Worm (Caenorhabditis elegans) whole organism, young adult: Measurements from ENCODE around the gene F58E6.11.
A peak's percentile ranks its signal among the peaks of the same experiment; 100 is the strongest.

ENCODE experiments used
- B0019.2 ChIP-seq: fragments of 200-800 bp; sonication (Bioruptor generic); conservative IDR thresholded peaks from 2 replicates; pipeline ENCODE4 v1.3.6; 2022; ENCODE audit warnings: missing genetic modification reagents, missing genetic modification characterization, missing compliant biosample characterization
- B0261.1 ChIP-seq: sonication (generic microtip); optimal IDR thresholded peaks from 2 replicates; lab custom pipeline; 2016; ENCODE audit warnings: mild to moderate bottlenecking, missing genetic modification characterization, moderate library complexity, missing compliant biosample characterization
- F22D6.2 ChIP-seq: sonication (generic microtip); optimal IDR thresholded peaks from 2 replicates; lab custom pipeline; 2016; ENCODE audit warnings: mild to moderate bottlenecking, missing genetic modification characterization, missing compliant biosample characterization
- F39B2.1 ChIP-seq: fragments of 200-800 bp; sonication (Bioruptor generic); IDR thresholded peaks from 2 replicates; pipeline ENCODE4 v1.3.6; 2022; ENCODE audit warnings: missing genetic modification reagents, missing genetic modification characterization, missing compliant biosample characterization
- F49E8.2 ChIP-seq: sonication (generic microtip); optimal IDR thresholded peaks from 3 replicates; lab custom pipeline; 2017; ENCODE audit warnings: missing genetic modification characterization, mild to moderate bottlenecking, missing compliant biosample characterization, antibody characterized with exemption, moderate library complexity; ENCODE audit not compliant: insufficient read depth
- K11D2.4 ChIP-seq: fragments of 200-800 bp; sonication (Bioruptor generic); IDR thresholded peaks from 2 replicates; pipeline ENCODE4 v1.3.6; 2022; ENCODE audit warnings: missing genetic modification reagents, missing genetic modification characterization, missing compliant biosample characterization
- Y67H2A.10 ChIP-seq: fragments of 200-800 bp; sonication (Bioruptor generic); conservative IDR thresholded peaks from 2 replicates; pipeline ENCODE4 v1.3.6; 2022; ENCODE audit warnings: missing genetic modification reagents, missing genetic modification characterization, missing compliant biosample characterization
- ZK185.1 ChIP-seq: sonication (generic microtip); optimal IDR thresholded peaks from 2 replicates; lab custom pipeline; 2016; ENCODE audit warnings: mild to moderate bottlenecking, missing genetic modification characterization, missing compliant biosample characterization; ENCODE audit not compliant: poor library complexity, severe bottlenecking
- aptf-3 ChIP-seq: fragments of 200-800 bp; sonication (Bioruptor generic); IDR thresholded peaks from 2 replicates; pipeline ENCODE4 v1.3.6; 2022; ENCODE audit warnings: missing genetic modification characterization, missing compliant biosample characterization
- bed-1 ChIP-seq: fragments of 200-800 bp; sonication (Bioruptor generic); IDR thresholded peaks from 2 replicates; pipeline ENCODE4 v1.3.6; 2022; ENCODE audit warnings: missing genetic modification reagents, missing genetic modification characterization, missing compliant biosample characterization
- cebp-1 ChIP-seq, 2 experiments: fragments of 200-800 bp in 1 of 2; sonication (Bioruptor generic) in 1 of 2; sonication (generic microtip) in 1 of 2; IDR thresholded peaks in 1 of 2; optimal IDR thresholded peaks in 1 of 2; 2 replicates each; pipeline versions ENCODE4 v1.3.6 to Lab custom; 2017 to 2022; ENCODE audit warnings: missing compliant biosample characterization in 2 of 2, missing genetic modification characterization in 2 of 2, mild to moderate bottlenecking in 1 of 2, missing genetic modification reagents in 1 of 2, moderate library complexity in 1 of 2
- ceh-40 ChIP-seq: fragments of 200-800 bp; sonication (Bioruptor generic); IDR thresholded peaks from 2 replicates; pipeline ENCODE4 v1.3.6; 2022; ENCODE audit warnings: missing genetic modification characterization, missing compliant biosample characterization
- ceh-58 ChIP-seq: fragments of 200-800 bp; sonication (Bioruptor generic); IDR thresholded peaks from 2 replicates; pipeline ENCODE4 v1.3.6; 2022; ENCODE audit warnings: missing genetic modification characterization, missing compliant biosample characterization
- ceh-79 ChIP-seq: sonication (generic microtip); optimal IDR thresholded peaks from 2 replicates; lab custom pipeline; 2017; ENCODE audit warnings: mild to moderate bottlenecking, missing genetic modification characterization, missing compliant biosample characterization
- ceh-91 ChIP-seq: fragments of 200-800 bp; sonication (Bioruptor generic); IDR thresholded peaks from 2 replicates; pipeline ENCODE4 v1.3.6; 2022; ENCODE audit warnings: missing genetic modification reagents, missing genetic modification characterization, missing compliant biosample characterization
- dox-1 ChIP-seq: fragments of 200-800 bp; sonication (Bioruptor generic); IDR thresholded peaks from 2 replicates; pipeline ENCODE4 v1.3.6; 2022; ENCODE audit warnings: missing genetic modification reagents, missing genetic modification characterization, missing compliant biosample characterization
- efl-1 ChIP-seq: fragments of 150-350 bp; optimal IDR thresholded peaks from 2 replicates; lab custom pipeline; 2014; ENCODE audit warnings: missing biosample characterization, missing genetic modification reagents, missing genetic modification characterization
- fkh-3 ChIP-seq: sonication (generic microtip); optimal IDR thresholded peaks from 2 replicates; lab custom pipeline; 2016; ENCODE audit warnings: mild to moderate bottlenecking, missing genetic modification characterization, missing compliant biosample characterization
- gei-17 ChIP-seq: fragments of 200-800 bp; sonication (Bioruptor generic); optimal IDR thresholded peaks from 2 replicates; lab custom pipeline; 2018; ENCODE audit warnings: mild to moderate bottlenecking, missing genetic modification characterization, missing compliant biosample characterization
- hlh-12 ChIP-seq: sonication (generic microtip); optimal IDR thresholded peaks from 2 replicates; lab custom pipeline; 2016; ENCODE audit warnings: missing genetic modification characterization, missing compliant biosample characterization
- hmg-20 ChIP-seq: fragments of 200-800 bp; sonication (Bioruptor generic); IDR thresholded peaks from 2 replicates; pipeline ENCODE4 v1.3.6; 2022; ENCODE audit warnings: missing genetic modification reagents, missing genetic modification characterization, missing compliant biosample characterization
- let-526 ChIP-seq: fragments of 200-800 bp; sonication (Bioruptor generic); IDR thresholded peaks from 2 replicates; pipeline ENCODE4 v1.3.6; 2022; ENCODE audit warnings: missing genetic modification reagents, missing genetic modification characterization, missing compliant biosample characterization
- let-607 ChIP-seq, 2 experiments: fragments of 200-800 bp in 1 of 2; sonication (Bioruptor generic) in 1 of 2; sonication (generic microtip) in 1 of 2; optimal IDR thresholded peaks; 2 replicates each; lab custom pipeline; 2016 to 2018; ENCODE audit warnings: mild to moderate bottlenecking in 2 of 2, missing compliant biosample characterization in 2 of 2, missing genetic modification characterization in 2 of 2, moderate library complexity in 2 of 2, missing genotype in 1 of 2
- lin-26 ChIP-seq: fragments of 200-800 bp; sonication (Bioruptor generic); IDR thresholded peaks from 2 replicates; pipeline ENCODE4 v1.3.6; 2022; ENCODE audit warnings: missing genetic modification reagents, missing genetic modification characterization, missing compliant biosample characterization
- lsl-1 ChIP-seq: fragments of 200-800 bp; sonication (Bioruptor generic); optimal IDR thresholded peaks from 2 replicates; lab custom pipeline; 2018; ENCODE audit warnings: mild to moderate bottlenecking, missing genetic modification characterization, moderate library complexity, missing compliant biosample characterization
- madf-10 ChIP-seq: sonication (generic microtip); optimal IDR thresholded peaks from 2 replicates; lab custom pipeline; 2016; ENCODE audit warnings: mild to moderate bottlenecking, missing genetic modification characterization, missing compliant biosample characterization
- madf-6 ChIP-seq: fragments of 200-800 bp; sonication (Bioruptor generic); IDR thresholded peaks from 2 replicates; pipeline ENCODE4 v1.3.6; 2022; ENCODE audit warnings: missing genetic modification reagents, missing genetic modification characterization, missing compliant biosample characterization
- mes-4 ChIP-seq: sonication (generic microtip); optimal IDR thresholded peaks from 2 replicates; lab custom pipeline; 2016; ENCODE audit warnings: missing genotype, missing genetic modification characterization, missing compliant biosample characterization
- nhr-120 ChIP-seq: fragments of 200-800 bp; sonication (Bioruptor generic); IDR thresholded peaks from 2 replicates; pipeline ENCODE4 v1.3.6; 2022; ENCODE audit warnings: missing genetic modification characterization, missing compliant biosample characterization
- nhr-179 ChIP-seq: sonication (generic microtip); optimal IDR thresholded peaks from 2 replicates; lab custom pipeline; 2016; ENCODE audit warnings: mild to moderate bottlenecking, missing genetic modification characterization, missing compliant biosample characterization
- nhr-27 ChIP-seq: fragments of 200-800 bp; sonication (Bioruptor generic); optimal IDR thresholded peaks from 2 replicates; lab custom pipeline; 2018; ENCODE audit warnings: mild to moderate bottlenecking, missing genetic modification characterization, moderate library complexity, missing compliant biosample characterization
- nhr-80 ChIP-seq: sonication (generic microtip); optimal IDR thresholded peaks from 2 replicates; lab custom pipeline; 2016; ENCODE audit warnings: missing genetic modification characterization, missing compliant biosample characterization
- nhr-90 ChIP-seq: sonication (generic microtip); optimal IDR thresholded peaks from 2 replicates; lab custom pipeline; 2016; ENCODE audit warnings: missing genotype, mild to moderate bottlenecking, missing genetic modification characterization, missing compliant biosample characterization
- pbrm-1 ChIP-seq: fragments of 200-800 bp; sonication (Bioruptor generic); IDR thresholded peaks from 2 replicates; pipeline ENCODE4 v1.3.6; 2022; ENCODE audit warnings: missing genetic modification reagents, missing genetic modification characterization, missing compliant biosample characterization
- rec-8 ChIP-seq, 2 experiments: sonication (generic microtip); optimal IDR thresholded peaks; 2 replicates each; lab custom pipeline; 2016; ENCODE audit warnings: mild to moderate bottlenecking in 2 of 2, missing genetic modification characterization in 2 of 2, missing genetic modification reagents in 2 of 2, missing genotype in 2 of 2, missing biosample characterization in 1 of 2, missing compliant biosample characterization in 1 of 2, moderate library complexity in 1 of 2
- repo-1 ChIP-seq: sonication (generic microtip); optimal IDR thresholded peaks from 2 replicates; lab custom pipeline; 2017; ENCODE audit warnings: mild to moderate bottlenecking, missing genetic modification characterization, missing compliant biosample characterization
- snpc-3.4 ChIP-seq: sonication (generic microtip); optimal IDR thresholded peaks from 2 replicates; lab custom pipeline; 2017; ENCODE audit warnings: missing genetic modification characterization, mild to moderate bottlenecking, missing compliant biosample characterization, antibody characterized with exemption, moderate library complexity, missing genotype, missing genetic modification reagents
- tbp1 ChIP-seq: fragments of 200-800 bp; sonication (Bioruptor generic); optimal IDR thresholded peaks from 2 replicates; lab custom pipeline; 2018; ENCODE audit warnings: mild to moderate bottlenecking, missing genetic modification characterization, missing compliant biosample characterization
- unc-62 ChIP-seq: fragments of 150-350 bp; optimal IDR thresholded peaks from 2 replicates; lab custom pipeline; 2014; ENCODE audit warnings: missing biosample characterization, missing genetic modification reagents, missing genetic modification characterization
- xnd-1 ChIP-seq: sonication (generic microtip); optimal IDR thresholded peaks from 2 replicates; lab custom pipeline; 2016; ENCODE audit warnings: missing genotype, missing genetic modification reagents, missing genetic modification characterization, missing compliant biosample characterization
- ztf-22 ChIP-seq: fragments of 200-800 bp; sonication (Bioruptor generic); optimal IDR thresholded peaks from 2 replicates; lab custom pipeline; 2018; ENCODE audit warnings: mild to moderate bottlenecking, missing genetic modification characterization, moderate library complexity, missing compliant biosample characterization
- ztf-26 ChIP-seq: sonication (generic microtip); optimal IDR thresholded peaks from 2 replicates; lab custom pipeline; 2017; ENCODE audit warnings: missing genetic modification characterization, missing compliant biosample characterization
- ztf-28 ChIP-seq: fragments of 200-800 bp; sonication (Bioruptor generic); IDR thresholded peaks from 2 replicates; pipeline ENCODE4 v1.3.6; 2022; ENCODE audit warnings: missing genetic modification reagents, missing genetic modification characterization, missing compliant biosample characterization

The F58E6.11 gene

DNA sequence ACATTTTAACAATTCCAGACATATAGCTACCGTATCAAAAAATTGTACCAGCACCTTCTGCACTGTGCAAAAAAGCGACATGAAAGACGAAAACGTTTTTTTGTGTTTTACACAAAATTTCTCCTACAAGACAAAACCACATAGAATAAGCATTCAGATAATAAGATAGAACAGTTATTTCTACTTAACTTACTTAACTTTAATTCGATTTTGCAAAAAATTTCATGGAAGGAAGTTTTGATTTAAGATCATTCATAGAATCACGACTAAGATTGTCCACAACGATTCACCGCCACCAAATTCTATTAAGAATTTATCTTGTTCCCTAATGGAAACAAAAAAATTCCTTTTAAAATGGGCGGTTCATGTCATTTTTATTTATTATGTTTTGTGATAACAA lies 6.0 kb upstream of the F58E6.11 start:
- TF ChIP-seq bed-1: no peak
- TF ChIP-seq B0261.1: no peak
- no peak for TF ChIP-seq lin-26 (GFP tag; lab: Robert Waterston, UW)
- TF ChIP-seq lsl-1: no peak
- TF ChIP-seq Y67H2A.10 (GFP tag; lab: Robert Waterston, UW): no peak
- no peak for TF ChIP-seq tbp1 (GFP tag; lab: Kevin White, UChicago)
- no peak for TF ChIP-seq F39B2.1 (GFP tag; lab: Robert Waterston, UW)
- no peak for TF ChIP-seq ztf-22

DNA sequence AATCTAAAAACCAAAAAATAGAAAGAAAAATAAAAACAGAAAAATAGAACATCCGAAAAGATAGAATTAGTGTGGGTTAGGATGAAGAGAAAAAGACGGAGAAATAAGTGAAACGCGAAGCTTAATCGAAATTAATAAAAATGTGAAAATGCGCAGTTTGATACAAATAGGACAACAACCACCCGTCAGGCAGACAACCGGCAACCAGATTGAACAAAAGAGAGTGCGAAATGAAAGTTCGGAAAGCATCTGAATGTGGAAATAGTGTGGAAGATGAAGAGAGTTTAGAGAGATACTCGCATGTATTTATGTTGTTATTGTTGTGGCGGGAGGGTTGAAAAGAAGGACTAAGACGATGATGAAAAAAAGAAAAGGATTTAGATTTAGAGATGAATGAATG lies 653 bp upstream of the F58E6.11 start:
- TF ChIP-seq ztf-26 (tag; lab: Kevin White, UChicago): no peak
- TF ChIP-seq fkh-3 (tag; lab: Kevin White, UChicago): no peak
- no peak for TF ChIP-seq nhr-120 (GFP tag; lab: Robert Waterston, UW)
- no peak for TF ChIP-seq mes-4 (tag; lab: Kevin White, UChicago)
- TF ChIP-seq efl-1 (GFP tag; lab: Kevin White, UChicago): no peak
- no peak for TF ChIP-seq pbrm-1 (GFP tag; lab: Robert Waterston, UW)
- TF ChIP-seq ztf-22: no peak
- TF ChIP-seq nhr-179: no peak
- TF ChIP-seq hmg-20: no peak
- no peak for TF ChIP-seq dox-1

DNA sequence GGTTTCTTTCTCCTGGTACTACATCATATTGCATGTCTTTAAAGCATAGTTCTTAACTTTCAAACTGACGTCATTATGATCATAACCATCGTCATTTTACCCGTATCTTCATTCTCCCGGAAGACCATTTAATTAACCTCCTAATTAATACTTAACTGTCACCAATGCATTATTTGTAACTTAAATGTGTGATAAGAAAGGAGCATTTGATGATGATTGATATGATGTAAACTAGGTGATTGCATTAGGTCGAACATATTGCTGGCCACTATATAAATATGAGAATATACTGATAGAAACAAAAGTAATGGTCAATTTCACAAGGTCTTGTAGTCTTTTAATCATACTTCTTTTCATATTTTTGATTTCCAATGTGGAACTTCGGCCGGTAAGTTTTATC lies 1.5 kb downstream of the F58E6.11 start, which contains the start of gene hrg-3:
Gene hrg-3 (plus strand): TSS at position 227 of the 400 bp plus-strand sequence.
- TF ChIP-seq unc-62 (peak; percentile 18), nhr-120 (GFP tag; lab: Robert Waterston, UW) (no peak), K11D2.4 (GFP tag; lab: Robert Waterston, UW) (no peak), B0019.2 (no peak), ztf-28 (GFP tag; lab: Robert Waterston, UW) (no peak), madf-10 (tag; lab: Kevin White, UChicago) (no peak), nhr-27 (tag; lab: Kevin White, UChicago) (no peak), ceh-79 (tag; lab: Kevin White, UChicago) (no peak), nhr-80 (tag; lab: Kevin White, UChicago) (peak; percentile 72)

DNA sequence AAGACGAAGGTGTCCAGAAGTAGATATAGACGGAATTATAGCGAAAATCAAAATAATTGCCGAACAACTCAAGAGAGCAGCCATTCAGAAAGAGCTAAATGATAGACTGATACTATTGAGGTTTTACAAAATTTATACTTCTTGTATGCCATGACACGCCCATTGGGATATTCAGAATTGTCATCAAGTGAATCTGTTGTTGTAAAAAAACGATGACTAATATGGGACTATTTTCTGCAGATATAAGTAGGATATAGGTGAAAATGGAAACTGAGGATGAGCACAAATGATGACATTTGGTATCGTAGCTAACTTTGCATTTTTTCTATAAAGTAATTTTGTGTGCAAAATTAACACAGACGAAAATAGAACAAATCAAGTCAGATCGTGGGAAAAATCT lies 2.1 kb downstream of the F58E6.11 start, which contains the start of gene F58E6.8:
Gene F58E6.8 (minus strand): TSS at position 101 of the 400 bp plus-strand sequence.
- TF ChIP-seq ceh-58 (GFP tag; lab: Robert Waterston, UW) (no peak), rec-8 (tag; optimal IDR thresholded peaks at IDR 0.05; lab: Kevin White, UChicago) (no peak), F49E8.2 (tag; lab: Kevin White, UChicago) (no peak), ZK185.1 (no peak), snpc-3.4 (tag; lab: Kevin White, UChicago) (no peak), ceh-91 (GFP tag; lab: Robert Waterston, UW) (no peak), B0019.2 (no peak), F22D6.2 (no peak), tbp1 (GFP tag; lab: Kevin White, UChicago) (no peak)

DNA sequence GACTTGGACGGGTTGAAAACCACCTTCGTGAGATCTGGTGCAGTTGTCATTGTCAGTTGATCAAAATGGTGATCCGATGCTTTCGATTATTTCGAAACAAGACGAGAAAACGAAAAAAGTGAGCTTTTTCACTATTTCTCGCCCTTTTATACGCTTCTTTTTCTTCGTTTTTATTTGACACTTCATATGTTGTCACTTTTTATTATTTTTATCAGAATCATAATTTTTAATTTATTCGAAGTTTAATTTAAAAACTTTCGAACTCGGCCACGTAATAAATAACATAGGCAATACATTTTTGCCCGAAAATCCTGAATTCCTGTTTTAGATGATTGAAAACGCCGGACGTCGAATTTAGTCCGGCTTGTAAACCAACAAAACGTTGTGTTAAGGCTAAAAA lies 3.3 kb downstream of the F58E6.11 start, which contains the start of gene F58E6.5:
Gene F58E6.5 (minus strand): TSS at position 101 of the 400 bp plus-strand sequence.
- TF ChIP-seq let-607 (tag; optimal IDR thresholded peaks at IDR 0.05; lab: Kevin White, UChicago) (no peak), madf-6 (GFP tag; lab: Robert Waterston, UW) (no peak), fkh-3 (tag; lab: Kevin White, UChicago) (no peak), ceh-40 (no peak), F22D6.2 (no peak), repo-1 (no peak), hlh-12 (no peak), gei-17 (GFP tag; lab: Kevin White, UChicago) (no peak), xnd-1 (tag; lab: Kevin White, UChicago) (no peak), aptf-3 (no peak), nhr-90 (tag; lab: Kevin White, UChicago) (no peak), efl-1 (GFP tag; lab: Kevin White, UChicago) (no peak), mes-4 (tag; lab: Kevin White, UChicago) (no peak), let-526 (no peak), cebp-1 (GFP tag; IDR thresholded peaks at IDR 0.05; lab: Robert Waterston, UW) (no peak), cebp-1 (tag; optimal IDR thresholded peaks at IDR 0.05; lab: Kevin White, UChicago) (no peak), pbrm-1 (GFP tag; lab: Robert Waterston, UW) (no peak), hmg-20 (no peak)
